Fruit fly (Drosophila melanogaster) S2 (cell line): Measurements from ENCODE around the gene AstCC.

ENCODE experiments used
- CG8478 ChIP-seq: fragments of >200 bp; optimal IDR thresholded peaks from 2 replicates; lab custom pipeline; 2018
- CTCF ChIP-seq, 2 experiments: fragments of >200 bp; optimal IDR thresholded peaks; 2 replicates each; lab custom pipeline; 2018

- no peak for TF ChIP-seq CG8478 (lab: Kevin White, UChicago)
- TF ChIP-seq CTCF (optimal IDR thresholded peaks at IDR 0.05; lab: Kevin White, UChicago) = no peak
Observed at dm6 chr2L:11046051-11046450, 39.0 kb downstream of the AstCC start.
